Fruit fly (Drosophila melanogaster): ENCODE data around the gene LeuRS-m.

DNA sequence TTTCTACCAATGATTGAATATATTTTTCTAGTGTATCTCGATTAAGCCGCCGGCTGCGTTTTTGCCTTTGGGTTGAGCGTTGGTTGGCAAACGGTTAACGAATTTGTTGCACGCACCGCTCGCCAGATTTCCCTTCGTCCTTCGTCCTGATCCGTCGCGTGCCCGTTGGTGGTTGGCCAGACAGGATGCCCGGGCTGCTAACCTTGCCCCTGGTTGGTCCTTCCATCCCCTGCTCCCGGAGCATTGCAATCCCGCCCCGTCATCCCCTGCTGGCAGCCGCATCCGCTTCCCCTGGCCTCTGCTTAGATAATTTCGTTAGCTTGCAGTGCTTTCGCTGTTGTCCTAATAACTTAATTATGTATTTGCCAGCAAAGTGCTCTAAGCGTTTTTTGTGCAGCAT is 17.8 kb downstream of the LeuRS-m start:
- TF ChIP-seq ss (GFP tag; optimal IDR thresholded peaks at IDR 0.05) (no peak), CG3919 (GFP tag; optimal IDR thresholded peaks at IDR 0.05) (no peak), spab (GFP tag; optimal IDR thresholded peaks at IDR 0.05) (no peak), OdsH (GFP tag; optimal IDR thresholded peaks at IDR 0.05) (no peak), Sox14 (GFP tag; optimal IDR thresholded peaks at IDR 0.05) (no peak), net (GFP tag; optimal IDR thresholded peaks at IDR 0.05) (no peak), CG6808 (GFP tag; optimal IDR thresholded peaks at IDR 0.05) (no peak)
